Worm (Caenorhabditis elegans): ENCODE data around the gene mrps-34.

DNA sequence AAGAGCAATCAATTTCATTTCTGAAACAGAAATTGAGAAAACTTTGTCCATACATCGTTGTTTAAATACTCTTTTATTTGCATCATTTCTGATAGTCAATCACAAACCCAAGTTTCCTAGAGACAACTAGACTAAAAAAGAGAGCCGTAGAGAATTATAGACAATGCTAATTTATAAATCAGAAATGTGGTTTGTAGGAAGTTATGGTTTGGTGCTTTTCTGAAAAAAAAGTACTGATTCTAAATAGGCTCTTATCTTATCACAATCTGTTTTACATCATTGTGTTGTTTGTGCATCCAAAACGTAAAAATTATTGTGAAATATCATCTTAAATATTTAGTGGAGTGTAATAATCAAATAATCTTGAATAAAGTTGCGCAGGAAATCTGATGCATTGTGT is 1.6 kb downstream of the mrps-34 start, which contains the start of gene ugt-62:
- TF ChIP-seq dpl-1 (GFP tag; optimal IDR thresholded peaks at IDR 0.05), result no peak
- TF ChIP-seq nhr-28 (tag; optimal IDR thresholded peaks at IDR 0.05), result no peak
- TF ChIP-seq ces-1 (GFP tag; optimal IDR thresholded peaks at IDR 0.05), result no peak
- TF ChIP-seq F16B12.6 (tag; optimal IDR thresholded peaks at IDR 0.05), result no peak
- TF ChIP-seq fkh-10 (GFP tag; optimal IDR thresholded peaks at IDR 0.05), result no peak
- no peak for TF ChIP-seq aly-2 (tag; optimal IDR thresholded peaks at IDR 0.05)
- TF ChIP-seq lir-3 (tag; optimal IDR thresholded peaks at IDR 0.05; ENCODE audit: poor library complexity), result no peak
- TF ChIP-seq lin-39 (tag; optimal IDR thresholded peaks at IDR 0.05), result no peak
- no peak for TF ChIP-seq nhr-76 (tag; optimal IDR thresholded peaks at IDR 0.05)
- no peak for TF ChIP-seq nhr-237 (tag; optimal IDR thresholded peaks at IDR 0.05)

Data from whole organism, L1 larva.